Worm (Caenorhabditis elegans): Measurements from ENCODE around the gene EGAP5.1.

EGAP5.1 gene

ce11 chrX:5174256-5174655, 11.4 kb downstream of the EGAP5.1 start, which contains the start of gene zchc-1A (continued):
- TF ChIP-seq Y56A3A.18 (GFP tag; IDR thresholded peaks at IDR 0.05): no peak

ce11 chrX:5179050-5179449, 16.2 kb downstream of the EGAP5.1 start, which contains the start of gene metl-9:
Gene metl-9, minus strand, starts transcription at chrX:5179150.
- no peak for TF ChIP-seq let-526 (GFP tag; IDR thresholded peaks at IDR 0.05)
- TF ChIP-seq nfya-1 (tag; optimal IDR thresholded peaks at IDR 0.05; ENCODE audit: borderline replicate concordance, insufficient read depth): no peak
- peak; percentile 32; the same call in 1 of the 2 replicates for TF ChIP-seq madf-8 (GFP tag; conservative IDR thresholded peaks at IDR 0.05)
- peak; percentile 28 for TF ChIP-seq efl-1 (GFP tag; optimal IDR thresholded peaks at IDR 0.05)

DNA sequence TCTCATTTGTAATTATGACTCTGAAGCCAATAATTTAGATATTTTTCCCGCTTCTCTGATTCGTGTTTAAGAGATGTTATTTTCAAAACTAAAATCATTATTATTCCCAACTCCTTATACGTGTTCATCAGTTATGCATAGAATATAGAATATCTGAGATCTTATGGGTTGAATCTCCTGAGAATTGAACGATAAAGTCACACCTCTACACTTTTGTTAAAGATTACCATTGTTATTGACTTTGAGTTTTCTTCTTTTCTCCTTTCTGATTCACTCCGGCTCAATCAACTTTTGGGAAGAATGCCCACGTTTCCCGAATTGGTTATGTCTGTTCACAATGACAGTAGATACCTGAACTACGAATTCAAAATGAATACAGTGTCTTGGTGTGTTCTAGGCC, 17.0 kb downstream of the EGAP5.1 start, which contains the start of gene sru-48:
sru-48 (plus strand) TSS at position 301 of the 400 bp plus-strand sequence.
- TF ChIP-seq dpff-1 (tag; optimal IDR thresholded peaks at IDR 0.05) (no peak), ztf-26 (tag; optimal IDR thresholded peaks at IDR 0.05) (no peak), K11D2.4 (GFP tag; IDR thresholded peaks at IDR 0.05) (no peak), lir-1 (GFP tag; conservative IDR thresholded peaks at IDR 0.05) (no peak), ets-4 (GFP tag; optimal IDR thresholded peaks at IDR 0.05) (no peak), unc-62 (GFP tag; optimal IDR thresholded peaks at IDR 0.05) (no peak), snpc-4 (GFP tag; optimal IDR thresholded peaks at IDR 0.05) (no peak), snpc-4 (tag; optimal IDR thresholded peaks at IDR 0.05) (no peak), T07F8.4 (tag; optimal IDR thresholded peaks at IDR 0.05) (no peak), lin-54 (GFP tag; optimal IDR thresholded peaks at IDR 0.05) (no peak), let-607 (tag; optimal IDR thresholded peaks at IDR 0.05) (no peak), chd-7 (tag; optimal IDR thresholded peaks at IDR 0.05) (no peak), C06A6.2 (GFP tag; conservative IDR thresholded peaks at IDR 0.05) (no peak), xnd-1 (tag; optimal IDR thresholded peaks at IDR 0.05) (no peak), atf-7 (tag; optimal IDR thresholded peaks at IDR 0.05) (no peak)

- TF ChIP-seq madf-8 (GFP tag; conservative IDR thresholded peaks at IDR 0.05) (no peak), snpc-4 (GFP tag; optimal IDR thresholded peaks at IDR 0.05) (no peak), snpc-4 (tag; optimal IDR thresholded peaks at IDR 0.05) (no peak), tbp1 (GFP tag; optimal IDR thresholded peaks at IDR 0.05) (no peak), lir-1 (GFP tag; conservative IDR thresholded peaks at IDR 0.05) (no peak), bed-1 (GFP tag; IDR thresholded peaks at IDR 0.05) (no peak), nhr-90 (tag; optimal IDR thresholded peaks at IDR 0.05) (no peak), nfyb-1 (GFP tag; IDR thresholded peaks at IDR 0.05) (no peak), pha-4 (tag; optimal IDR thresholded peaks at IDR 0.05) (no peak), Y53F4B.3 (GFP tag; IDR thresholded peaks at IDR 0.05) (no peak), efl-1 (GFP tag; optimal IDR thresholded peaks at IDR 0.05) (no peak), T26A5.8 (tag; optimal IDR thresholded peaks at IDR 0.05) (no peak), F57C9.4 (tag; optimal IDR thresholded peaks at IDR 0.05) (no peak), B0336.3 (GFP tag; IDR thresholded peaks at IDR 0.05) (no peak), snpc-3.4 (tag; optimal IDR thresholded peaks at IDR 0.05) (no peak)
Observed at ce11 chrX:5183931-5184330, 21.1 kb downstream of the EGAP5.1 start, which contains the start of gene T03G11.9. Gene T03G11.9, plus strand, starts transcription at chrX:5184231.

DNA sequence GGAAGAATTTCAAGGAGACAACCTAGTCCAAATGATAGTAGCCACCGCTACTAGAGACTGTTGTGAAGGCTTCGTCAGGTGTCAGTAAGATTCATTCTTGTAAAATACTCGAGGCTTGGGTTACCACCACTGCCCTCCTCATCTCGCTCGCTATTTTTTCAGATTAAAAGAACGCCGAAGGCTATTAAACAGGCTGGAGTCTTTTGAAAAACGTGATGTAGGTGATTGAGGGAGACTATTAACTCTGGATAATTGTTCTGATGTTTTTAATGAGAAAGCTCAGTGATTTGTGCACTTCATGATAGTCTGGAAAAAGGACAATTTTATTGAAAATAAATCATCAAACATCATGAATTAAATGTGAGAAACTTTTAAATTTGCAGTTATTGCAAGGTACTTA, 26.1 kb downstream of the EGAP5.1 start, which contains the start of gene zig-6:
zig-6 (minus strand) TSS at position 101 of the 400 bp plus-strand sequence.
- TF ChIP-seq pbrm-1 (GFP tag; IDR thresholded peaks at IDR 0.05): no peak
